Fruit fly (Drosophila melanogaster): ENCODE data around the gene loj.

DNA sequence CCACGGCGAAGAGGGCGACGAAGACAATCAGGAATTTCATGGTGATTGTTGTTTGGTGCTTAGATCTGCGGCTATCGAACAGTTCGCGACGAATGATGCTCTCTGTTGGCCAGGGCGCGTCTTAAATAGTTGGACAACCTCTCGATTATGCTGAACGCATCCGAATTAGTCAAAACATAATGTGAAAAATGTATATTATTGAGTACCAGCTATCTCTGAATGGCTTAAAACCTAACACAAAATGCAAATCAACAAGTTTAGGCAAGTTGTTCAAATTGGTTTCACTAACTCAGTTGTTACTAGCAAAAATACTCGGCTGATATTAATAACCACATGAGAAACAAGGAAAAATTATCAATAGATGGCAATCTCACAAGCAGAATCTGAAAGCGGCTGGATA is 40.4 kb downstream of the loj start, which contains the start of gene Lcp65Ag1:
- TF ChIP-seq CG1620 (GFP tag; optimal IDR thresholded peaks at IDR 0.05) (no peak), CG12768 (GFP tag; optimal IDR thresholded peaks at IDR 0.05) (no peak), CG7101 (tag; optimal IDR thresholded peaks at IDR 0.05) (no peak), CG7045 (GFP tag; optimal IDR thresholded peaks at IDR 0.05) (no peak), toe (GFP tag; optimal IDR thresholded peaks at IDR 0.05) (no peak), kay (GFP tag; ENCODE audit: borderline replicate concordance) (no peak), Crg-1 (GFP tag; optimal IDR thresholded peaks at IDR 0.05) (no peak), ovo (GFP tag; optimal IDR thresholded peaks at IDR 0.05) (no peak), bab1 (GFP tag; optimal IDR thresholded peaks at IDR 0.05) (no peak), Mnt (GFP tag; optimal IDR thresholded peaks at IDR 0.05) (no peak), CG14711 (tag; optimal IDR thresholded peaks at IDR 0.05) (no peak), CG5204 (GFP tag; optimal IDR thresholded peaks at IDR 0.05) (no peak)
